Worm (Caenorhabditis elegans) whole organism, L4 larva: Measurements from ENCODE around the gene F27D9.7.
A peak's percentile ranks its signal among the peaks of the same experiment; 100 is the strongest.

Experiments used
- D1046.2 ChIP-seq: fragments of 200-800 bp; sonication (Bioruptor generic); IDR thresholded peaks from 2 replicates; pipeline ENCODE4 v1.3.6; 2022; ENCODE audit warnings: missing genetic modification characterization, missing compliant biosample characterization
- R02D3.7 ChIP-seq: fragments of 150-350 bp; sonication (generic microtip); optimal IDR thresholded peaks from 3 replicates; lab custom pipeline; 2014; ENCODE audit warnings: missing biosample characterization, missing genetic modification characterization
- Y48G9A.11 ChIP-seq: fragments of 200-800 bp; sonication (Bioruptor generic); IDR thresholded peaks from 2 replicates; pipeline ENCODE4 v1.3.6; 2022; ENCODE audit warnings: missing genetic modification reagents, missing genetic modification characterization, missing compliant biosample characterization
- ZK546.5 ChIP-seq, 2 experiments: sonication (generic microtip); optimal IDR thresholded peaks; 2 replicates each; lab custom pipeline; 2017; ENCODE audit warnings: missing biosample characterization in 2 of 2, missing genetic modification characterization in 2 of 2
- aha-1 ChIP-seq: fragments of 150-350 bp; peaks from one replicate; lab custom pipeline; 2014; ENCODE audit warnings: missing biosample characterization, missing genetic modification characterization
- ceh-82 ChIP-seq: sonication (generic microtip); optimal IDR thresholded peaks from 2 replicates; lab custom pipeline; 2017; ENCODE audit warnings: missing biosample characterization, missing genetic modification characterization
- cey-2 ChIP-seq: sonication (generic microtip); optimal IDR thresholded peaks from 3 replicates; lab custom pipeline; 2017; ENCODE audit warnings: missing genetic modification characterization, mild to moderate bottlenecking, missing compliant biosample characterization, antibody characterized with exemption, borderline replicate concordance; ENCODE audit not compliant: insufficient read depth
- ctbp-1 ChIP-seq: fragments of 200-800 bp; sonication (Bioruptor generic); IDR thresholded peaks from 2 replicates; pipeline ENCODE4 v1.3.6; 2022; ENCODE audit warnings: missing genetic modification reagents, missing genetic modification characterization, missing compliant biosample characterization
- daf-16 ChIP-seq, 3 experiments: sonication (generic microtip); optimal IDR thresholded peaks; 2 replicates each; lab custom pipeline; 2016 to 2017; ENCODE audit warnings: missing genetic modification characterization in 3 of 3, missing genetic modification reagents in 3 of 3, mild to moderate bottlenecking in 2 of 3, missing compliant biosample characterization in 2 of 3, missing biosample characterization in 1 of 3, moderate library complexity in 1 of 3
- dmd-9 ChIP-seq: fragments of 200-800 bp; sonication (Bioruptor generic); IDR thresholded peaks from 2 replicates; pipeline ENCODE4 v1.3.6; 2022; ENCODE audit warnings: missing genetic modification reagents, missing genetic modification characterization, missing compliant biosample characterization
- dpl-1 ChIP-seq: fragments of 150-350 bp; optimal IDR thresholded peaks from 2 replicates; lab custom pipeline; 2014; ENCODE audit warnings: missing biosample characterization, missing genetic modification reagents, missing genetic modification characterization
- dve-1 ChIP-seq: sonication (generic microtip); optimal IDR thresholded peaks from 2 replicates; lab custom pipeline; 2017; ENCODE audit warnings: antibody characterized with exemption, mild to moderate bottlenecking, missing genetic modification characterization, missing compliant biosample characterization; ENCODE audit not compliant: insufficient read depth
- egl-27 ChIP-seq: sonication (generic microtip); optimal IDR thresholded peaks from 3 replicates; lab custom pipeline; 2017; ENCODE audit warnings: missing biosample characterization, missing genetic modification reagents, missing genetic modification characterization
- hif-1 ChIP-seq, 2 experiments: sonication (generic microtip); optimal IDR thresholded peaks; 2 replicates each; lab custom pipeline; 2016 to 2017; ENCODE audit warnings: missing compliant biosample characterization in 2 of 2, missing genetic modification characterization in 2 of 2, missing genetic modification reagents in 2 of 2, missing genotype in 2 of 2, mild to moderate bottlenecking in 1 of 2
- hlh-11 ChIP-seq: fragments of 200-800 bp; sonication (Bioruptor generic); optimal IDR thresholded peaks from 2 replicates; lab custom pipeline; 2018; ENCODE audit warnings: mild to moderate bottlenecking, missing genetic modification characterization, missing compliant biosample characterization
- hlh-30 ChIP-seq: sonication (generic microtip); optimal IDR thresholded peaks from 2 replicates; lab custom pipeline; 2017; ENCODE audit warnings: antibody characterized with exemption, mild to moderate bottlenecking, missing genetic modification characterization, missing compliant biosample characterization; ENCODE audit not compliant: insufficient read depth
- hmg-1.1 ChIP-seq: fragments of 200-800 bp; sonication (Bioruptor generic); IDR thresholded peaks from 2 replicates; pipeline ENCODE4 v1.3.6; 2022; ENCODE audit warnings: missing genetic modification reagents, missing genetic modification characterization, missing compliant biosample characterization
- lin-13 ChIP-seq: fragments of 150-350 bp; optimal IDR thresholded peaks from 2 replicates; lab custom pipeline; 2014; ENCODE audit warnings: missing biosample characterization, missing genetic modification reagents, missing genetic modification characterization
- lin-38 ChIP-seq: fragments of 200-800 bp; sonication (Bioruptor generic); IDR thresholded peaks from 2 replicates; pipeline ENCODE4 v1.3.6; 2022; ENCODE audit warnings: missing genetic modification reagents, missing genetic modification characterization, missing compliant biosample characterization
- lsy-2 ChIP-seq, 2 experiments: fragments of 150-350 bp in 1 of 2; sonication (generic microtip) in 1 of 2; optimal IDR thresholded peaks; 2 replicates each; lab custom pipeline; 2014 to 2017; ENCODE audit warnings: missing biosample characterization in 2 of 2, missing genetic modification characterization in 2 of 2
- mdl-1 ChIP-seq, 2 experiments: fragments of 150-350 bp in 1 of 2; sonication (generic microtip) in 1 of 2; optimal IDR thresholded peaks; 2 replicates each; lab custom pipeline; 2014 to 2017; ENCODE audit warnings: missing biosample characterization in 2 of 2, missing genetic modification characterization in 2 of 2
- mep-1 ChIP-seq: fragments of 150-350 bp; sonication (generic microtip); optimal IDR thresholded peaks from 3 replicates; lab custom pipeline; 2014; ENCODE audit warnings: missing biosample characterization, missing genetic modification characterization
- mes-2 ChIP-seq: sonication (generic microtip); optimal IDR thresholded peaks from 2 replicates; lab custom pipeline; 2016; ENCODE audit warnings: missing genotype, mild to moderate bottlenecking, missing genetic modification characterization, missing compliant biosample characterization; ENCODE audit not compliant: poor library complexity, severe bottlenecking
- mxl-3 ChIP-seq: fragments of 200-800 bp; sonication (Bioruptor generic); optimal IDR thresholded peaks from 2 replicates; lab custom pipeline; 2018; ENCODE audit warnings: mild to moderate bottlenecking, missing genetic modification characterization, missing compliant biosample characterization
- nhr-237 ChIP-seq: sonication (generic microtip); optimal IDR thresholded peaks from 2 replicates; lab custom pipeline; 2017; ENCODE audit warnings: missing biosample characterization, missing genetic modification characterization
- nhr-28 ChIP-seq: fragments of 150-350 bp; optimal IDR thresholded peaks from 2 replicates; lab custom pipeline; 2014; ENCODE audit warnings: missing biosample characterization, missing genetic modification characterization
- nhr-6 ChIP-seq: fragments of 150-350 bp; optimal IDR thresholded peaks from 2 replicates; lab custom pipeline; 2014; ENCODE audit warnings: missing biosample characterization, missing genetic modification characterization
- pha-4 ChIP-seq, 2 experiments: fragments of 150-350 bp in 1 of 2; fragments of 200-800 bp in 1 of 2; sonication (Bioruptor generic) in 1 of 2; IDR thresholded peaks in 1 of 2; optimal IDR thresholded peaks in 1 of 2; 2 replicates each; pipeline versions ENCODE4 v1.3.6 to Lab custom; 2014 to 2022; ENCODE audit warnings: missing genetic modification characterization in 2 of 2, missing genetic modification reagents in 2 of 2, missing biosample characterization in 1 of 2, missing compliant biosample characterization in 1 of 2
- php-3 ChIP-seq: fragments of 200-800 bp; sonication (Bioruptor generic); IDR thresholded peaks from 2 replicates; pipeline ENCODE4 v1.3.6; 2022; ENCODE audit warnings: missing genetic modification reagents, missing genetic modification characterization, missing compliant biosample characterization
- tra-1 ChIP-seq: fragments of 200-800 bp; sonication (Bioruptor generic); IDR thresholded peaks from 2 replicates; pipeline ENCODE4 v1.3.6; 2022; ENCODE audit warnings: missing genetic modification reagents, missing genetic modification characterization, missing compliant biosample characterization
- unc-39 ChIP-seq: sonication (generic microtip); optimal IDR thresholded peaks from 2 replicates; lab custom pipeline; 2017; ENCODE audit warnings: missing biosample characterization, missing genetic modification characterization
- unc-62 ChIP-seq, 3 experiments: fragments of 150-350 bp in 1 of 3; sonication (generic microtip); optimal IDR thresholded peaks in 2 of 3; peaks in 1 of 3; 1 replicate in 1 of 3; 2 replicates in 2 of 3; lab custom pipeline; 2014 to 2017; ENCODE audit warnings: missing biosample characterization in 3 of 3, missing genetic modification characterization in 3 of 3, missing genetic modification reagents in 3 of 3, missing genotype in 1 of 3
- zfp-2 ChIP-seq: sonication (generic microtip); optimal IDR thresholded peaks from 2 replicates; lab custom pipeline; 2016; ENCODE audit warnings: mild to moderate bottlenecking, missing genetic modification characterization, missing compliant biosample characterization
- zip-11 ChIP-seq: fragments of 200-800 bp; sonication (Bioruptor generic); IDR thresholded peaks from 2 replicates; pipeline ENCODE4 v1.3.6; 2022; ENCODE audit warnings: missing genetic modification characterization, missing compliant biosample characterization
- ztf-7 ChIP-seq: fragments of 150-350 bp; optimal IDR thresholded peaks from 2 replicates; lab custom pipeline; 2014; ENCODE audit warnings: missing biosample characterization, missing genetic modification characterization

F27D9.7 gene

DNA sequence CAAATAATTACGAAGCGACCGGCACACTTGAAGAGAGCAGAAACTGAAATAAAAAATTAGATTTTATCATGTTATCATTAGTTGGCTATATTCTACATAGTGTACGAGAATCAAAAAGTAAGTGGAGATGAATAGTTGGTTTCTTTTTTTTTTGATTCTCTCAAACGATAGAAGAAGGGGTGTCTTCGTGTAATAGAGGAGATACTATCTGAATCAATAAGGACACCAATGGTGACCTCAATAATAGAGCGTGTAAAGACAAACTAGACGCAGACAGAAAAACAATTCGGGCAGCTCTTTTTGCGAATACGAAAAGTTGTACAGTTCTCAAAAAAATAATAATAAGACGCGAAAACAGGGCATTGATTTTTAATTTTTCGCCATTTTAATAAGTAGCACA, 8.0 kb downstream of the F27D9.7 start:
- TF ChIP-seq lsy-2 (tag; optimal IDR thresholded peaks at IDR 0.05; lab: Kevin White, UChicago) = peak in 1 of 2 experiments; percentile 1
- TF ChIP-seq unc-39 (tag; lab: Kevin White, UChicago) = no peak

DNA sequence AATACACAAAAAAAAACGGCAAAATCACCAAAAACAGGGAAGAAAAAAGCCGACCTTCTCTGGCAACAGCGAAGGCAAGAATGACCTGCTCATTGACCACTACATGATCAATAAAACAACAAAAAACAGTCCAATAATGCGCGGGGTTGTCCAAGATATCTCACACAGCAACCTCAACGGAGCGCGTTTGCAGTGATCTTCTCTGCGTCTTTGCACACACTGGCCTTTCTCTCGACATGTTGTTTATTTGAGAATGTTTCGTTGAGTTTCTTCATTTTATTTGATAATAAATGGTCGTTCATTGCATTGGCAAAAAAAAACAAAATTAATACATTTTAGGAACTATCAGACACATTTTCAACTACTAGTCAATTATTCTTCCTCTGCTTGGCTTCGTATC, 8.9 kb downstream of the F27D9.7 start:
- no peak for TF ChIP-seq D1046.2 (GFP tag; lab: Robert Waterston, UW)
- TF ChIP-seq nhr-28 = peak; percentile 32
- peak; percentile 72 for TF ChIP-seq lin-38 (GFP tag; lab: Robert Waterston, UW)
- TF ChIP-seq pha-4 (GFP tag; IDR thresholded peaks at IDR 0.05; lab: Robert Waterston, UW) = no peak
- peak; percentile 58 for TF ChIP-seq pha-4 (tag; optimal IDR thresholded peaks at IDR 0.05; lab: Kevin White, UChicago)
- peak; percentile 75 for TF ChIP-seq dve-1 (tag; lab: Kevin White, UChicago)
- TF ChIP-seq mes-2 (tag; lab: Kevin White, UChicago) = peak; percentile 72
- no peak for TF ChIP-seq nhr-237 (tag; lab: Kevin White, UChicago)
- TF ChIP-seq hlh-11 (tag; lab: Kevin White, UChicago) = peak; percentile 56
- no peak for TF ChIP-seq dmd-9 (GFP tag; lab: Robert Waterston, UW)
- no peak for TF ChIP-seq zip-11
- no peak for TF ChIP-seq egl-27 (tag; lab: Kevin White, UChicago)
- TF ChIP-seq daf-16 (GFP tag; optimal IDR thresholded peaks at IDR 0.05; lab: Kevin White, UChicago) = no peak
- peak; percentile 89 for TF ChIP-seq daf-16 (tag; optimal IDR thresholded peaks at IDR 0.05; lab: Kevin White, UChicago)
- TF ChIP-seq mep-1 (tag; lab: Kevin White, UChicago) = peak; percentile 52
- TF ChIP-seq lin-13 (GFP tag; lab: Kevin White, UChicago) = peak; percentile 27
- peak; percentile 18 for TF ChIP-seq hlh-30
- peak; percentile 36 for TF ChIP-seq mxl-3 (GFP tag; lab: Kevin White, UChicago)
- TF ChIP-seq nhr-6 = peak; percentile 33
- TF ChIP-seq lsy-2 (tag; optimal IDR thresholded peaks at IDR 0.05; lab: Kevin White, UChicago) = peak in 1 of 2 experiments; percentile 42
- peak; percentile 2 for TF ChIP-seq dpl-1
- TF ChIP-seq unc-39 (tag; lab: Kevin White, UChicago) = no peak

DNA sequence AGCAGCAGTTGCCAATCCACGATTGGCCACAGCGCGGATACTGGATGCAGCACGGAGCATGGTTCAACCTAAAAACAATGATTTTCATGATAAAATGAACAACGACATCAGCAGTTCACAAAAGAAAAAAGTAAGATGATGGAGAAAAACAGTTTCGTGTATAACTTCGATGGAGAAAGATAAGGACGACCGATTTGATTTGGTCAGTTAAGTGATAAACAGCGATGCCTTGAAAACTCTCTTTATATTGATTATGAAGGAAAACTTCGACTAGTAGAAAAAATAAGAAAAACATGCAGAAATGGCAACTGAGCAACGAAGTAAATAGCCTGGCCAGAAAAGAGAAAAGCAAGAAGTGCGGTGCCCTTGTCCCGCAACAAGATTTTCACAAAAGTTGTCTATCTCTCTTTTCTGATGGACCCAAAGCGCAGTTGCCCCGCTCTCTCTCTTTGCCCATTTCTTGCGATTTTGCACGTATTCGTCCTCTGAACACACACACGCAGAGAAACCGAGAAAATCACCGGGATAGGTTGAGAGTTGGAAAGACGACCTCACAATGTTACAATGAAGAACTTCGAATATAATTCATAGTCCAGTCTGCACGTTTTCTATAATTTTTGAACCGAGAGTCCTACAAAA, 9.5 kb downstream of the F27D9.7 start, which contains the start of gene pcca-1:
pcca-1 (minus strand) TSS at position 68 of the 639 bp plus-strand sequence.
- TF ChIP-seq php-3 (GFP tag; lab: Robert Waterston, UW) = no peak
- TF ChIP-seq R02D3.7 = no peak
- TF ChIP-seq tra-1 (GFP tag; lab: Robert Waterston, UW) = no peak
- no peak for TF ChIP-seq zfp-2 (tag; lab: Kevin White, UChicago)
- peak; percentile 7; the same call in 1 of the 2 replicates for TF ChIP-seq hmg-1.1 (GFP tag; lab: Robert Waterston, UW)
- no peak for TF ChIP-seq daf-16 (GFP tag; optimal IDR thresholded peaks at IDR 0.05; lab: Kevin White, UChicago)
- TF ChIP-seq daf-16 (tag; optimal IDR thresholded peaks at IDR 0.05; lab: Kevin White, UChicago) = peak; percentile 91
- peak in 1 of 2 experiments; percentile 27 for TF ChIP-seq mdl-1 (tag; optimal IDR thresholded peaks at IDR 0.05; lab: Kevin White, UChicago)
- no peak for TF ChIP-seq cey-2 (tag; lab: Kevin White, UChicago)
- TF ChIP-seq ZK546.5 (tag; optimal IDR thresholded peaks at IDR 0.05; lab: Kevin White, UChicago) = no peak
- TF ChIP-seq unc-62 (GFP tag; optimal IDR thresholded peaks at IDR 0.05 in 1 of 2; lab: Kevin White, UChicago) = peak in 1 of 2 experiments; percentile 83
- no peak for TF ChIP-seq unc-62 (tag; optimal IDR thresholded peaks at IDR 0.05; lab: Kevin White, UChicago)
- TF ChIP-seq Y48G9A.11 = no peak
- no peak for TF ChIP-seq lin-38 (GFP tag; lab: Robert Waterston, UW)
- TF ChIP-seq ctbp-1 (GFP tag; lab: Robert Waterston, UW) = no peak
- TF ChIP-seq aha-1 = peak; percentile 100
- TF ChIP-seq nhr-6 = no peak
- TF ChIP-seq ceh-82 (tag; lab: Kevin White, UChicago) = no peak
- peak; percentile 29 for TF ChIP-seq ztf-7 (tag; lab: Kevin White, UChicago)
- peak; percentile 71 to 99 for TF ChIP-seq hif-1 (tag; optimal IDR thresholded peaks at IDR 0.05; lab: Kevin White, UChicago)
- no peak for TF ChIP-seq hlh-30
